Worm (Caenorhabditis elegans) whole organism, early embryonic: ENCODE measurements around the gene dpy-8.

Experiments used
- B0310.2 ChIP-seq: sonication (generic microtip); optimal IDR thresholded peaks from 2 replicates; lab custom pipeline; 2016; ENCODE audit warnings: mild to moderate bottlenecking, missing genetic modification characterization, missing compliant biosample characterization
- aly-1 ChIP-seq: sonication (generic microtip); optimal IDR thresholded peaks from 2 replicates; lab custom pipeline; 2016; ENCODE audit warnings: missing genetic modification characterization, missing compliant biosample characterization
- ama-1 ChIP-seq: fragments of 150-350 bp; optimal IDR thresholded peaks from 2 replicates; lab custom pipeline; 2014
- ceh-36 ChIP-seq: sonication (generic microtip); optimal IDR thresholded peaks from 2 replicates; lab custom pipeline; 2016; ENCODE audit warnings: missing genetic modification characterization, inconsistent platforms, missing compliant biosample characterization
- ets-7 ChIP-seq: sonication (generic microtip); optimal IDR thresholded peaks from 2 replicates; lab custom pipeline; 2016; ENCODE audit warnings: missing genotype, missing genetic modification characterization, missing compliant biosample characterization
- flt-1 ChIP-seq: fragments of 200-800 bp; sonication (Bioruptor generic); IDR thresholded peaks from 2 replicates; pipeline ENCODE4 v1.3.6; 2022; ENCODE audit warnings: missing genetic modification characterization, missing compliant biosample characterization
- hmbx-1 ChIP-seq: sonication (generic microtip); optimal IDR thresholded peaks from 2 replicates; lab custom pipeline; 2016; ENCODE audit warnings: mild to moderate bottlenecking, missing genetic modification characterization, missing compliant biosample characterization
- hnd-1 ChIP-seq: sonication (generic microtip); optimal IDR thresholded peaks from 2 replicates; lab custom pipeline; 2016; ENCODE audit warnings: missing genetic modification characterization, missing compliant biosample characterization
- pes-1 ChIP-seq: fragments of 200-800 bp; sonication (Bioruptor generic); IDR thresholded peaks from 2 replicates; pipeline ENCODE4 v1.3.6; 2022; ENCODE audit warnings: missing genetic modification reagents, missing genetic modification characterization, missing compliant biosample characterization
- tbx-11 ChIP-seq: fragments of 200-800 bp; sonication (Bioruptor generic); IDR thresholded peaks from 2 replicates; pipeline ENCODE4 v1.3.6; 2022; ENCODE audit warnings: missing genetic modification characterization, missing compliant biosample characterization
- tbx-37 ChIP-seq: fragments of 200-800 bp; sonication (Bioruptor generic); conservative IDR thresholded peaks from 2 replicates; pipeline ENCODE4 v1.3.6; 2022; ENCODE audit warnings: missing genetic modification reagents, missing genetic modification characterization, missing compliant biosample characterization

DNA sequence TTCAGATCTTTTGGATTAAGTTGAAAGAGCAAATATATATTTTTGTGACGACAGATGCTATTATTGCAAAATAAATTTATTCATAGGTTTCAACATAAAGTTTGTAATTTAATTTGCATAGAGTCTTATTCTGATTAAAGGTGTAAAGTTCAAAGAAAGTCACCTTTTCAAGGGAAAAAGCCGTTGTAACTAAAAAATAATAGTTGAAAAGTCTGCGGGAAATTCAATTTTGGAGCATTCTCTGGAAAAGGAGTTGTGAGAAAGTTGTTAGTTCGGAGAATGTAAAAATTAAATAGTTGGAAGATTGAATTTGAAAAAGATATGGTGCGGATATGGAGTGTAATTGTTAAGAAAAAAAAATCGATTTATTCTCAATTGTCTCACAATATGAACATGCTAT is 13.8 kb upstream of the dpy-8 start:
- TF ChIP-seq hnd-1 (tag; lab: Kevin White, UChicago) (no peak), aly-1 (tag; lab: Kevin White, UChicago) (no peak), flt-1 (no peak), hmbx-1 (no peak), pes-1 (GFP tag; lab: Robert Waterston, UW) (no peak), ets-7 (tag; lab: Kevin White, UChicago) (no peak), ama-1 (lab: Kevin White, UChicago) (no peak), tbx-37 (GFP tag; lab: Robert Waterston, UW) (no peak), B0310.2 (tag; lab: Kevin White, UChicago) (no peak), tbx-11 (GFP tag; lab: Robert Waterston, UW) (no peak), ceh-36 (tag; lab: Kevin White, UChicago) (no peak)
